Fruit fly (Drosophila melanogaster) whole organism, embryonic: ENCODE data around the gene CG6470.

Experiments used
- ATbp ChIP-seq: fragments of 200-800 bp; sonication (Bioruptor generic); optimal IDR thresholded peaks from 2 replicates; lab custom pipeline; 2017; ENCODE audit warnings: missing biosample characterization, mild to moderate bottlenecking, missing genetic modification characterization, missing genetic modification reagents
- Atf6 ChIP-seq: fragments of 200-800 bp; sonication (Bioruptor generic); IDR thresholded peaks from 2 replicates; pipeline ENCODE4 v1.3.6; 2022; ENCODE audit warnings: missing biosample characterization, missing genetic modification characterization
- CG11398 ChIP-seq: fragments of 200-800 bp; sonication (Bioruptor generic); optimal IDR thresholded peaks from 2 replicates; lab custom pipeline; 2016; ENCODE audit warnings: missing biosample characterization, missing genetic modification characterization
- CG11504 ChIP-seq: fragments of 200-800 bp; sonication (Bioruptor generic); optimal IDR thresholded peaks from 3 replicates; lab custom pipeline; 2019; ENCODE audit warnings: missing biosample characterization, mild to moderate bottlenecking, missing genetic modification characterization, moderate library complexity
- CG15479 ChIP-seq: fragments of 200-800 bp; sonication (Bioruptor generic); optimal IDR thresholded peaks from 3 replicates; lab custom pipeline; 2019; ENCODE audit warnings: missing biosample characterization, mild to moderate bottlenecking, missing genetic modification characterization, moderate library complexity
- CG17829 ChIP-seq: fragments of 200-800 bp; optimal IDR thresholded peaks from 2 replicates; lab custom pipeline; 2019; ENCODE audit warnings: missing biosample characterization, mild to moderate bottlenecking, missing genetic modification characterization, moderate library complexity
- CG17912 ChIP-seq: fragments of 200-800 bp; sonication (Bioruptor generic); optimal IDR thresholded peaks from 2 replicates; lab custom pipeline; 2018; ENCODE audit warnings: missing biosample characterization, mild to moderate bottlenecking, missing genetic modification characterization
- CG18619 ChIP-seq: fragments of 200-800 bp; sonication (Bioruptor generic); optimal IDR thresholded peaks from 3 replicates; lab custom pipeline; 2017; ENCODE audit warnings: missing biosample characterization, mild to moderate bottlenecking, missing genetic modification characterization
- CG2678 ChIP-seq: fragments of 200-800 bp; sonication (Bioruptor generic); optimal IDR thresholded peaks from 3 replicates; lab custom pipeline; 2019; ENCODE audit warnings: missing biosample characterization, mild to moderate bottlenecking, missing genetic modification characterization, moderate library complexity
- CG2712 ChIP-seq: fragments of 200-800 bp; optimal IDR thresholded peaks from 3 replicates; lab custom pipeline; 2019; ENCODE audit warnings: missing biosample characterization, mild to moderate bottlenecking, missing genetic modification characterization, moderate library complexity
- CG31224 ChIP-seq: fragments of 200-800 bp; sonication (Bioruptor generic); IDR thresholded peaks from 2 replicates; pipeline ENCODE4 v1.3.6; 2022; ENCODE audit warnings: missing biosample characterization, missing genetic modification characterization
- CG31365 ChIP-seq: fragments of 200-800 bp; sonication (Bioruptor generic); optimal IDR thresholded peaks from 2 replicates; lab custom pipeline; 2018; ENCODE audit warnings: missing biosample characterization, mild to moderate bottlenecking, missing genetic modification characterization
- CG3163 ChIP-seq: fragments of 200-800 bp; sonication (Bioruptor generic); optimal IDR thresholded peaks from 3 replicates; lab custom pipeline; 2016; ENCODE audit warnings: missing biosample characterization, missing genetic modification characterization
- CG34422 ChIP-seq: fragments of 200-800 bp; sonication (Bioruptor generic); IDR thresholded peaks from 3 replicates; pipeline ENCODE4 v1.3.6; 2022; ENCODE audit warnings: missing biosample characterization, missing genetic modification characterization
- CG3726 ChIP-seq: fragments of 200-800 bp; sonication (Bioruptor generic); IDR thresholded peaks from 3 replicates; pipeline ENCODE4, ENCODE4 v1.3.6; 2022; ENCODE audit warnings: missing biosample characterization, missing genetic modification characterization
- CG43689 ChIP-seq: fragments of 200-800 bp; sonication (Bioruptor generic); IDR thresholded peaks from 2 replicates; pipeline ENCODE4 v1.3.6; 2022; ENCODE audit warnings: missing biosample characterization, missing genetic modification characterization
- CG6654 ChIP-seq: fragments of 200-800 bp; sonication (Bioruptor generic); optimal IDR thresholded peaks from 2 replicates; lab custom pipeline; 2017; ENCODE audit warnings: missing biosample characterization, mild to moderate bottlenecking, missing genetic modification characterization
- CG6791 ChIP-seq: fragments of 200-800 bp; sonication (Bioruptor generic); IDR thresholded peaks from 3 replicates; pipeline ENCODE4 v1.3.6; 2022; ENCODE audit warnings: missing biosample characterization, missing genetic modification characterization; ENCODE audit not compliant: partially characterized antibody
- CG6854 ChIP-seq: fragments of 200-800 bp; sonication (Bioruptor generic); optimal IDR thresholded peaks from 3 replicates; lab custom pipeline; 2017; ENCODE audit warnings: missing biosample characterization, mild to moderate bottlenecking, missing genetic modification characterization
- CG7357 ChIP-seq: fragments of 200-800 bp; sonication (Bioruptor generic); IDR thresholded peaks from 3 replicates; pipeline ENCODE4 v1.3.6; 2022; ENCODE audit warnings: missing biosample characterization, missing genetic modification characterization
- CG8765 ChIP-seq: fragments of 200-800 bp; sonication (Bioruptor generic); IDR thresholded peaks from 2 replicates; pipeline ENCODE4 v1.3.6; 2022; ENCODE audit warnings: missing biosample characterization, missing genetic modification characterization
- CG8924 ChIP-seq: fragments of 200-800 bp; optimal IDR thresholded peaks from 3 replicates; lab custom pipeline; 2019; ENCODE audit warnings: missing biosample characterization, mild to moderate bottlenecking, missing genetic modification characterization, moderate library complexity
- CHES-1-like ChIP-seq: fragments of 200-800 bp; sonication (Bioruptor generic); optimal IDR thresholded peaks from 2 replicates; lab custom pipeline; 2016; ENCODE audit warnings: missing biosample characterization, missing genetic modification characterization
- Dp ChIP-seq: fragments of 200-800 bp; sonication (Bioruptor generic); optimal IDR thresholded peaks from 2 replicates; lab custom pipeline; 2018; ENCODE audit warnings: missing biosample characterization, mild to moderate bottlenecking, missing genetic modification characterization, moderate library complexity
- Drgx ChIP-seq: fragments of 200-800 bp; sonication (Bioruptor generic); IDR thresholded peaks from 2 replicates; pipeline ENCODE4 v1.3.6; 2022; ENCODE audit warnings: missing biosample characterization, missing genetic modification characterization
- Elba2 ChIP-seq: fragments of 200-800 bp; sonication (Bioruptor generic); optimal IDR thresholded peaks from 3 replicates; lab custom pipeline; 2016; ENCODE audit warnings: missing biosample characterization, missing genetic modification characterization
- Ets97D ChIP-seq: fragments of 200-800 bp; sonication (Bioruptor generic); optimal IDR thresholded peaks from 3 replicates; lab custom pipeline; 2016; ENCODE audit warnings: missing biosample characterization, missing genetic modification characterization
- HLHmδ ChIP-seq: fragments of 200-800 bp; sonication (Bioruptor generic); optimal IDR thresholded peaks from 2 replicates; lab custom pipeline; 2018; ENCODE audit warnings: missing biosample characterization, mild to moderate bottlenecking, missing genetic modification characterization, moderate library complexity
- Lim3 ChIP-seq: fragments of 200-800 bp; sonication (Bioruptor generic); IDR thresholded peaks from 2 replicates; pipeline ENCODE4 v1.3.6; 2022; ENCODE audit warnings: missing biosample characterization, missing genetic modification characterization
- MBD-R2 ChIP-seq: fragments of 200-800 bp; sonication (Bioruptor generic); IDR thresholded peaks from 2 replicates; pipeline ENCODE4 v1.3.6; 2022; ENCODE audit warnings: missing biosample characterization, missing genetic modification characterization
- Mad ChIP-seq: fragments of 200-800 bp; sonication (Bioruptor generic); optimal IDR thresholded peaks from 2 replicates; lab custom pipeline; 2016; ENCODE audit warnings: missing biosample characterization, missing genetic modification characterization
- Max ChIP-seq: fragments of 200-800 bp; sonication (Bioruptor generic); optimal IDR thresholded peaks from 2 replicates; lab custom pipeline; 2016; ENCODE audit warnings: missing biosample characterization, mild to moderate bottlenecking, missing genetic modification characterization
- Med ChIP-seq: fragments of 200-800 bp; sonication (Bioruptor generic); peaks from one replicate; lab custom pipeline; 2016; ENCODE audit warnings: missing biosample characterization, missing genetic modification characterization, mild to moderate bottlenecking, inconsistent platforms, moderate library complexity
- Sox100B ChIP-seq: fragments of 200-800 bp; sonication (Bioruptor generic); optimal IDR thresholded peaks from 3 replicates; lab custom pipeline; 2018; ENCODE audit warnings: missing biosample characterization, mild to moderate bottlenecking, missing genetic modification characterization
- Stat92E ChIP-seq, 3 experiments: fragments of >200 bp in 2 of 3; fragments of 200-800 bp in 1 of 3; sonication (Bioruptor generic) in 1 of 3; optimal IDR thresholded peaks; 2 replicates each; lab custom pipeline; 2017 to 2019; ENCODE audit warnings: missing biosample characterization in 3 of 3, missing genetic modification characterization in 3 of 3, mild to moderate bottlenecking in 1 of 3, moderate library complexity in 1 of 3
- ara ChIP-seq: fragments of 200-800 bp; sonication (Bioruptor generic); IDR thresholded peaks from 2 replicates; pipeline ENCODE4 v1.3.6; 2022; ENCODE audit warnings: missing biosample characterization, missing genetic modification characterization
- corto ChIP-seq: fragments of 200-800 bp; sonication (Bioruptor generic); optimal IDR thresholded peaks from 2 replicates; lab custom pipeline; 2016; ENCODE audit warnings: missing biosample characterization, mild to moderate bottlenecking, missing genetic modification characterization, moderate library complexity
- dmrt99B ChIP-seq: fragments of 200-800 bp; sonication (Bioruptor generic); optimal IDR thresholded peaks from 2 replicates; lab custom pipeline; 2018; ENCODE audit warnings: missing biosample characterization, mild to moderate bottlenecking, missing genetic modification characterization, moderate library complexity
- ewg ChIP-seq: fragments of 200-800 bp; sonication (Bioruptor generic); optimal IDR thresholded peaks from 3 replicates; lab custom pipeline; 2017; ENCODE audit warnings: mild to moderate bottlenecking, missing biosample characterization, missing genetic modification reagents, missing genetic modification characterization
- exex ChIP-seq: fragments of 200-800 bp; sonication (Bioruptor generic); optimal IDR thresholded peaks from 4 replicates; lab custom pipeline; 2018; ENCODE audit warnings: missing biosample characterization, mild to moderate bottlenecking, missing genetic modification characterization, moderate library complexity
- eyg ChIP-seq: fragments of 200-800 bp; sonication (Bioruptor generic); optimal IDR thresholded peaks from 3 replicates; lab custom pipeline; 2016; ENCODE audit warnings: missing biosample characterization, missing genetic modification characterization
- fd96Cb ChIP-seq: fragments of 200-800 bp; sonication (Bioruptor generic); optimal IDR thresholded peaks from 2 replicates; lab custom pipeline; 2018; ENCODE audit warnings: missing biosample characterization, mild to moderate bottlenecking, missing genetic modification characterization, moderate library complexity
- lbe ChIP-seq: fragments of 200-800 bp; sonication (Bioruptor generic); optimal IDR thresholded peaks from 2 replicates; lab custom pipeline; 2016; ENCODE audit warnings: missing biosample characterization, mild to moderate bottlenecking, missing genetic modification characterization
- lmd ChIP-seq: fragments of 200-800 bp; sonication (Bioruptor generic); IDR thresholded peaks from 2 replicates; pipeline ENCODE4 v1.3.6; 2022; ENCODE audit warnings: missing biosample characterization, missing genetic modification characterization
- onecut ChIP-seq: fragments of 200-800 bp; sonication (Bioruptor generic); IDR thresholded peaks from 2 replicates; pipeline ENCODE4 v1.3.6; 2022; ENCODE audit warnings: missing biosample characterization, missing genetic modification characterization
- sc ChIP-seq, 3 experiments: fragments of >200 bp in 2 of 3; fragments of 200-800 bp in 1 of 3; sonication (Bioruptor generic) in 1 of 3; optimal IDR thresholded peaks; 2 replicates in 2 of 3; 3 replicates in 1 of 3; lab custom pipeline; 2017; ENCODE audit warnings: mild to moderate bottlenecking in 1 of 3, missing biosample characterization in 1 of 3, missing genetic modification characterization in 1 of 3, missing genetic modification reagents in 1 of 3
- seq ChIP-seq: fragments of 200-800 bp; sonication (Bioruptor generic); IDR thresholded peaks from 2 replicates; pipeline ENCODE4 v1.3.6; 2022; ENCODE audit warnings: missing biosample characterization, missing genetic modification characterization
- ttk ChIP-seq: fragments of 200-800 bp; sonication (Bioruptor generic); IDR thresholded peaks from 2 replicates; pipeline ENCODE4 v2.1.2; 2022; ENCODE audit warnings: missing biosample characterization, missing genetic modification characterization
- zen2 ChIP-seq: fragments of 200-800 bp; sonication (Bioruptor generic); IDR thresholded peaks from 3 replicates; pipeline ENCODE4 v1.3.6; 2022; ENCODE audit warnings: missing biosample characterization, missing genetic modification characterization; ENCODE audit not compliant: partially characterized antibody
- zfh2 ChIP-seq: fragments of 200-800 bp; sonication (Bioruptor generic); optimal IDR thresholded peaks from 2 replicates; lab custom pipeline; 2016; ENCODE audit warnings: missing biosample characterization, missing genetic modification characterization

CG6470 gene

dm6 chrX:18533308-18533707 is 18.6 kb upstream of the CG6470 start (continued):
- TF ChIP-seq CG15479 (GFP tag; lab: Kevin White, UChicago) (no peak), lmd (GFP tag; lab: Robert Waterston, UW) (peak; percentile 37; the same call in 1 of the 2 replicates), CG7357 (GFP tag; lab: Robert Waterston, UW) (peak; percentile 13; the same call in 1 of the 3 replicates), CG6854 (GFP tag; lab: Kevin White, UChicago) (no peak), fd96Cb (tag; lab: Kevin White, UChicago) (peak; percentile 33), CG43689 (GFP tag; lab: Robert Waterston, UW) (no peak), Med (peak; percentile 80), HLHmδ (GFP tag; lab: Kevin White, UChicago) (no peak), onecut (GFP tag; lab: Robert Waterston, UW) (no peak; the same call in 1 of the 2 replicates), Atf6 (no peak), Elba2 (GFP tag; lab: Kevin White, UChicago) (no peak), Sox100B (GFP tag; lab: Kevin White, UChicago) (peak; percentile 4), zfh2 (no peak), CG8924 (tag; lab: Kevin White, UChicago) (peak; percentile 23), Max (GFP tag; lab: Kevin White, UChicago) (no peak), ewg (peak; percentile 34), CG2712 (peak; percentile 53), CG34422 (GFP tag; lab: Robert Waterston, UW) (no peak), CG6654 (no peak), Drgx (GFP tag; lab: Robert Waterston, UW) (no peak), lbe (GFP tag; lab: Kevin White, UChicago) (no peak), exex (tag; lab: Kevin White, UChicago) (no peak), CG3726 (GFP tag; lab: Robert Waterston, UW) (0 out of 3 replicates have a peak, but pooled peaks have one; percentile 27), dmrt99B (tag; lab: Kevin White, UChicago) (peak; percentile 56), Stat92E (GFP tag; optimal IDR thresholded peaks at IDR 0.05; lab: Kevin White, UChicago) (no peak), zen2 (GFP tag; lab: Robert Waterston, UW) (no peak), Lim3 (no peak), CG17829 (tag; lab: Kevin White, UChicago) (peak; percentile 21), ara (GFP tag; lab: Robert Waterston, UW) (no peak), CG31224 (GFP tag; lab: Robert Waterston, UW) (no peak), CG2678 (peak; percentile 35), CG8765 (GFP tag; lab: Robert Waterston, UW) (no peak), CG11504 (peak; percentile 59), Ets97D (GFP tag; lab: Kevin White, UChicago) (peak; percentile 4), seq (GFP tag; lab: Robert Waterston, UW) (no peak), ATbp (GFP tag; lab: Kevin White, UChicago) (peak; percentile 60), CG18619 (GFP tag; lab: Kevin White, UChicago) (peak; percentile 7), corto (GFP tag; lab: Kevin White, UChicago) (peak; percentile 7), CG6791 (GFP tag; lab: Robert Waterston, UW) (no peak), Dp (no peak), Mad (GFP tag; lab: Kevin White, UChicago) (no peak), MBD-R2 (no peak), CG11398 (no peak), CHES-1-like (GFP tag; lab: Kevin White, UChicago) (no peak), CG31365 (tag; lab: Kevin White, UChicago) (no peak), sc (optimal IDR thresholded peaks at IDR 0.05; lab: Kevin White, UChicago) (no peak), sc (GFP tag; optimal IDR thresholded peaks at IDR 0.05; lab: Kevin White, UChicago) (peak; percentile 0), eyg (GFP tag; lab: Kevin White, UChicago) (no peak), ttk (GFP tag; lab: Robert Waterston, UW) (0 out of 2 replicates have a peak, but pooled peaks have one; percentile 7), CG3163 (no peak), CG17912 (no peak)
